Fruit fly (Drosophila melanogaster): Measurements from ENCODE around the gene Ir68a.

- TF ChIP-seq CG8478 (optimal IDR thresholded peaks at IDR 0.05) (no peak), CTCF (optimal IDR thresholded peaks at IDR 0.05) (no peak)
Measured at dm6 chr3L:11182994-11183393, 53.0 kb downstream of the Ir68a start.
